Worm (Caenorhabditis elegans): ENCODE results near the gene str-13.

ce11 chrV:2774042-2774441, 47.0 kb upstream of the str-13 start, which contains the start of gene srj-18:
- TF ChIP-seq hnd-1 (tag; optimal IDR thresholded peaks at IDR 0.05) (no peak), ets-7 (tag; optimal IDR thresholded peaks at IDR 0.05) (no peak), ama-1 (optimal IDR thresholded peaks at IDR 0.05) (no peak), F13C5.2 (tag; optimal IDR thresholded peaks at IDR 0.05) (no peak), tbx-11 (GFP tag; IDR thresholded peaks at IDR 0.05) (no peak)
